Worm (Caenorhabditis elegans) whole organism, L4/young adult: ENCODE measurements around the gene Y38H6C.25.

Experiments used
- W03F9.2 ChIP-seq: fragments of 150-350 bp; optimal IDR thresholded peaks from 2 replicates; lab custom pipeline; 2014; ENCODE audit warnings: missing biosample characterization, missing genetic modification characterization
- dao-5 ChIP-seq: sonication (generic microtip); optimal IDR thresholded peaks from 2 replicates; lab custom pipeline; 2016; ENCODE audit warnings: missing genotype, missing genetic modification characterization, moderate library complexity, missing compliant biosample characterization
- him-1 ChIP-seq: sonication (generic microtip); optimal IDR thresholded peaks from 2 replicates; lab custom pipeline; 2016; ENCODE audit warnings: missing genotype, missing genetic modification reagents, missing genetic modification characterization, missing compliant biosample characterization

DNA sequence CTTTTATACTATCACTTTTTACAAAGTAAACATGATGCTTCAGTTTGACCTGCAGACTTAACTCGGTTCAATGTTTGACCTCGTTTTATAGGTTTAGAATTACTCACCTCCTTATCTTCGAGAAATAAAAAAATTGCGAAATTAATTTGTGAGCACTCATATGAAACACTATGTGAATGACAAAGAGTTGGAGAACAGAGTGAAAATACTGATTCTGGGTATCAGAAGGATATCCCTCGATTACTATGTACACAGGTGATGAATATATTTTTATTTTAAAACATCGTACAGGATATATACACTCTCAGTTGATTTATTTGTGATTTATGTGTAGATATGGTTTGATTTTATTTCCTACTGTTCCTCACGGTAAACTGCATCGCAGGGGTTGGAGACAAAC lies 37.2 kb downstream of the Y38H6C.25 start, which contains the start of gene Y38H6C.23:
- TF ChIP-seq dao-5 = no peak
- TF ChIP-seq him-1 (tag; lab: Kevin White, UChicago) = no peak
- no peak for TF ChIP-seq W03F9.2 (tag; lab: Kevin White, UChicago)
